Worm (Caenorhabditis elegans) whole organism, L4/young adult: Measurements from ENCODE around the gene ZK1073.1.

Experiments used
- W03F9.2 ChIP-seq: fragments of 150-350 bp; optimal IDR thresholded peaks from 2 replicates; lab custom pipeline; 2014; ENCODE audit warnings: missing biosample characterization, missing genetic modification characterization
- him-1 ChIP-seq: sonication (generic microtip); optimal IDR thresholded peaks from 2 replicates; lab custom pipeline; 2016; ENCODE audit warnings: missing genotype, missing genetic modification reagents, missing genetic modification characterization, missing compliant biosample characterization

DNA sequence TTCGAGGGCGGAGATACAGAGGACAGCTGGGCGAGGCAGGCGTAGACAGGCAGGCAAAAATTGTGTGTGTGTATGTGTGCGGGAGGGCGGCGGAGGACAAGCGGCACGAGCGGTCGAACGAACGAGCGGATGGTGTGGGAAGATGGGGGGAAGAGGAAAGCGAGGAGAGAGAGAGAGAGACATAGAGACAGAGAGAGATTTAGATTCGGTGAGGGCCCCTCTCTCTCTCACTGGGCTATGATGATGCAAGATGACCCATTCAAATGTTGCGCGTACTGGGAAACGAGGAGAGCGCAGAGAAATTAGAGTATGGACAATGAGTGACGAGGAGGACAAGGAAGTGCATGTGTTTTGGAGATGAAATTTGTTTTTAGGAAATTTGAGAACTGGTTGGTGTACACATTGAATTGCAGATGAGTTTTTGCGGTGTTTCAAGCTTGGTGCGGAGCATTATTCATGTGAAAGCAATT, 19.1 kb upstream of the ZK1073.1 start:
- TF ChIP-seq W03F9.2 (tag; lab: Kevin White, UChicago) = no peak
- peak; percentile 78 for TF ChIP-seq him-1
